Worm (Caenorhabditis elegans) whole organism, mixed stage, embryonic: ENCODE measurements around the gene zmp-3.
"Not testable (repeated sequence)": the region's sequence is repeated elsewhere in the genome, so short reads cannot be mapped to it uniquely, and the experiment has no call there.

ENCODE experiments used
- bed-3 ChIP-seq: fragments of 200-800 bp; sonication (Bioruptor generic); optimal IDR thresholded peaks from 3 replicates; lab custom pipeline; 2018; ENCODE audit warnings: mild to moderate bottlenecking, missing genetic modification characterization, moderate library complexity, missing compliant biosample characterization
- blmp-1 ChIP-seq: fragments of 150-350 bp; optimal IDR thresholded peaks from 2 replicates; lab custom pipeline; 2014; ENCODE audit warnings: missing biosample characterization, missing genetic modification characterization
- ceh-43 ChIP-seq: fragments of 200-800 bp; sonication (Bioruptor generic); optimal IDR thresholded peaks from 2 replicates; lab custom pipeline; 2018; ENCODE audit warnings: mild to moderate bottlenecking, missing genetic modification characterization, moderate library complexity, missing compliant biosample characterization
- ces-1 ChIP-seq: fragments of 150-350 bp; optimal IDR thresholded peaks from 2 replicates; lab custom pipeline; 2014; ENCODE audit warnings: missing biosample characterization, missing genetic modification reagents, missing genetic modification characterization
- drap-1 ChIP-seq: fragments of 200-800 bp; sonication (Bioruptor generic); optimal IDR thresholded peaks from 3 replicates; lab custom pipeline; 2018; ENCODE audit warnings: mild to moderate bottlenecking, missing genetic modification characterization, missing compliant biosample characterization
- elt-1 ChIP-seq: sonication (generic microtip); optimal IDR thresholded peaks from 2 replicates; lab custom pipeline; 2017; ENCODE audit warnings: missing genetic modification characterization, mild to moderate bottlenecking, missing compliant biosample characterization, antibody characterized with exemption, moderate library complexity, borderline replicate concordance; ENCODE audit not compliant: insufficient read depth
- elt-3 ChIP-seq: fragments of 150-350 bp; optimal IDR thresholded peaks from 2 replicates; lab custom pipeline; 2014; ENCODE audit warnings: missing biosample characterization, missing genetic modification characterization
- flh-1 ChIP-seq: fragments of 200-800 bp; sonication (Bioruptor generic); optimal IDR thresholded peaks from 2 replicates; lab custom pipeline; 2018; ENCODE audit warnings: mild to moderate bottlenecking, missing genetic modification characterization, moderate library complexity, missing compliant biosample characterization
- ham-2 ChIP-seq: fragments of 200-800 bp; sonication (Bioruptor generic); optimal IDR thresholded peaks from 2 replicates; lab custom pipeline; 2018; ENCODE audit warnings: mild to moderate bottlenecking, missing genetic modification characterization, missing compliant biosample characterization
- hlh-1 ChIP-seq: fragments of 150-350 bp; optimal IDR thresholded peaks from 2 replicates; lab custom pipeline; 2014; ENCODE audit warnings: missing biosample characterization, missing genetic modification reagents, missing genetic modification characterization
- lin-13 ChIP-seq: fragments of 150-350 bp; optimal IDR thresholded peaks from 2 replicates; lab custom pipeline; 2014; ENCODE audit warnings: missing biosample characterization, missing genetic modification characterization
- lin-32 ChIP-seq: fragments of 200-800 bp; sonication (Bioruptor generic); optimal IDR thresholded peaks from 2 replicates; lab custom pipeline; 2018; ENCODE audit warnings: mild to moderate bottlenecking, missing genetic modification characterization, missing compliant biosample characterization
- lsy-2 ChIP-seq: fragments of 150-350 bp; optimal IDR thresholded peaks from 2 replicates; lab custom pipeline; 2014; ENCODE audit warnings: missing biosample characterization, missing genetic modification characterization
- mab-5 ChIP-seq: fragments of 150-350 bp; optimal IDR thresholded peaks from 2 replicates; lab custom pipeline; 2014; ENCODE audit warnings: missing biosample characterization, missing genetic modification characterization
- mep-1 ChIP-seq: fragments of 150-350 bp; optimal IDR thresholded peaks from 2 replicates; lab custom pipeline; 2017; ENCODE audit warnings: missing biosample characterization, missing genetic modification reagents, missing genetic modification characterization, inconsistent platforms
- mls-2 ChIP-seq: sonication (generic microtip); optimal IDR thresholded peaks from 2 replicates; lab custom pipeline; 2016; ENCODE audit warnings: mild to moderate bottlenecking, missing genetic modification characterization, moderate library complexity, missing compliant biosample characterization
- nhr-12 ChIP-seq: fragments of 150-350 bp; optimal IDR thresholded peaks from 2 replicates; lab custom pipeline; 2014; ENCODE audit warnings: missing biosample characterization, missing genetic modification characterization
- nhr-2 ChIP-seq: fragments of 150-350 bp; optimal IDR thresholded peaks from 2 replicates; lab custom pipeline; 2014; ENCODE audit warnings: missing biosample characterization, missing genetic modification characterization
- nhr-237 ChIP-seq: fragments of 150-350 bp; optimal IDR thresholded peaks from 2 replicates; lab custom pipeline; 2014; ENCODE audit warnings: missing biosample characterization, missing genetic modification characterization
- nhr-28 ChIP-seq: fragments of 150-350 bp; optimal IDR thresholded peaks from 2 replicates; lab custom pipeline; 2014; ENCODE audit warnings: missing biosample characterization, missing genetic modification characterization
- nhr-76 ChIP-seq: sonication (generic microtip); optimal IDR thresholded peaks from 2 replicates; lab custom pipeline; 2017; ENCODE audit warnings: missing biosample characterization, missing genetic modification characterization
- pha-4 ChIP-seq: fragments of 150-350 bp; optimal IDR thresholded peaks from 2 replicates; lab custom pipeline; 2018; ENCODE audit warnings: missing biosample characterization, missing genetic modification reagents, missing genetic modification characterization
- sem-2 ChIP-seq: fragments of 200-800 bp; sonication (Bioruptor generic); optimal IDR thresholded peaks from 2 replicates; lab custom pipeline; 2018; ENCODE audit warnings: mild to moderate bottlenecking, missing genetic modification characterization, missing compliant biosample characterization
- snpc-4 ChIP-seq: fragments of 150-350 bp; optimal IDR thresholded peaks from 2 replicates; lab custom pipeline; 2014; ENCODE audit warnings: missing biosample characterization, missing genetic modification characterization
- sptf-1 ChIP-seq: sonication (generic microtip); optimal IDR thresholded peaks from 2 replicates; lab custom pipeline; 2017; ENCODE audit warnings: mild to moderate bottlenecking, missing genetic modification characterization, moderate library complexity, missing compliant biosample characterization
- tbx-8 ChIP-seq: fragments of 200-800 bp; sonication (Bioruptor generic); optimal IDR thresholded peaks from 2 replicates; lab custom pipeline; 2018; ENCODE audit warnings: mild to moderate bottlenecking, missing genetic modification characterization, moderate library complexity, missing compliant biosample characterization
- unc-120 ChIP-seq: sonication (generic microtip); optimal IDR thresholded peaks from 2 replicates; lab custom pipeline; 2017; ENCODE audit warnings: missing genetic modification characterization, missing compliant biosample characterization; ENCODE audit not compliant: poor library complexity, severe bottlenecking
- unc-39 ChIP-seq: fragments of 150-350 bp; optimal IDR thresholded peaks from 2 replicates; lab custom pipeline; 2014; ENCODE audit warnings: missing biosample characterization, missing genetic modification characterization
- unc-62 ChIP-seq: fragments of 150-350 bp; optimal IDR thresholded peaks from 2 replicates; lab custom pipeline; 2014; ENCODE audit warnings: missing biosample characterization, missing genetic modification reagents, missing genetic modification characterization
- zip-8 ChIP-seq: fragments of 150-350 bp; optimal IDR thresholded peaks from 2 replicates; lab custom pipeline; 2014; ENCODE audit warnings: missing biosample characterization, missing genetic modification characterization
- ztf-11 ChIP-seq: fragments of 150-350 bp; optimal IDR thresholded peaks from 2 replicates; lab custom pipeline; 2014; ENCODE audit warnings: missing biosample characterization, missing genetic modification characterization

Gene zmp-3

DNA sequence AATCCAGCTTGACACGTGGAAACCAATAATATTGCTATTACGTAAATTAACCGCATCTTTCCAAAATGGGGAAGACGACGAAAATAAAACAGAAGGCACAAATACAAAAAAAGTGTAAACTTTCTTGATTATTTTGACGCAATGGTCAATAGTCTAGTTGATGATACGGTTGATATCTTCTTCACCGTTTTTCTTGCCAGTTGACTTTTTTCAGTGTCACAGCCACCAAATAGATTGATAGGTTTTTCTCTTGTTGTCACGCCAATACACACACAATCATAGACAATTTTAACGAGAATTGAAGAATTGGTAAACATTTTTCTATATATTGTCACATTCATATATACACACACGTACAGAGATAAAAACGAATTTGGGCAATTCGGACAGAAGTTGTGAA lies at the start of gene zmp-3:
TSS of gene zmp-3 (minus strand) at position 101 of the 400 bp plus-strand sequence.
- TF ChIP-seq nhr-2 (tag; lab: Kevin White, UChicago) = no peak
- no peak for TF ChIP-seq drap-1

DNA sequence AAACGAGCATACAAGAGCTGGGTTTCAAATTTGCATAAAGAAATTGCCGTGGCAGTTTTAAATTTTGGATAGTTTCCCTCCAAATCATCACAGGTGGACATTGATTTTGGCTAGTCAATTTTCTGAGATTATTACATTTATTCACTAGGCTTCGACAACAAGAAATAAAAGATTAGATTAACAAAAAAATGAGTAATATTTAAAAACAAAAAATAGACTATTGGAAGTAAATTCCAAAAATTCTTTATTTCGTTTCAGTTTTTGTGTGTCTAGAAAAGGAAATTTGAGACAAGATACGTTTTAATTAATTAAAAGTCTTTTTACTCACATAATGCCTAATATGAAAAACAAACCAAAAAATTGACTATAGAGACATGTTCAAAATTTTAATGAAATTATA lies 48.8 kb upstream of the zmp-3 start, which contains the start of gene srw-142:
TSS of gene srw-142 (minus strand) at position 101 of the 400 bp plus-strand sequence.
- no peak for TF ChIP-seq mab-5 (tag; lab: Kevin White, UChicago)
- no peak for TF ChIP-seq pha-4 (tag; lab: Kevin White, UChicago)
- TF ChIP-seq ztf-11 (tag; lab: Kevin White, UChicago) = no peak
- TF ChIP-seq nhr-237 = no peak
- TF ChIP-seq elt-1 (tag; lab: Kevin White, UChicago) = no peak
- no peak for TF ChIP-seq unc-120 (tag; lab: Kevin White, UChicago)
- no peak for TF ChIP-seq unc-39 (tag; lab: Kevin White, UChicago)
- no peak for TF ChIP-seq elt-3 (tag; lab: Kevin White, UChicago)
- no peak for TF ChIP-seq nhr-12 (tag; lab: Kevin White, UChicago)
- TF ChIP-seq nhr-28 (tag; lab: Kevin White, UChicago) = no peak
- TF ChIP-seq nhr-2 (tag; lab: Kevin White, UChicago) = no peak
- no peak for TF ChIP-seq nhr-76 (tag; lab: Kevin White, UChicago)
- no peak for TF ChIP-seq hlh-1
- no peak for TF ChIP-seq zip-8 (tag; lab: Kevin White, UChicago)
- TF ChIP-seq sptf-1 (tag; lab: Kevin White, UChicago) = no peak
- TF ChIP-seq, all 35 proteins: peak for 0

DNA sequence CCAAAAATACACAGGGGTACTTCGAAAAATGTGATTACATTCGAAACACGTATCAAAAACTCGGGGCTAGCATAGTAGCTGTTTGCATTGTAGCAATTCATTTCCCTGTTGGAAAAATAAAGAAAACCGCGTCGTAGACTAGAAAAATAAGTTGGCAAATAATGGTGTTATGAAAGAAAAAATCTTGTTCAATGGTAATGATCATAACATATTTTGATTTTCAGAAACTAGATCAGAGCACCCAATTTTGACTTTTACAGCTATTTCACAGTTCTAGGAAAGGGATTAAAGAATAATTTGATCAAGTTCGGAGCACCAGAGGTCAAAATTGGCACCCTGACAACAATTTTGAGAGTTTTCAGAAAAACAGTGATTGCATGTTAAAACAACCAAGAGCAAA lies 45.9 kb upstream of the zmp-3 start, which contains the start of gene srh-248:
TSS of gene srh-248 (minus strand) at position 101 of the 400 bp plus-strand sequence.
- not testable (repeated sequence) for TF ChIP-seq nhr-237; unc-120 (tag; lab: Kevin White, UChicago); ztf-11 (tag; lab: Kevin White, UChicago)

DNA sequence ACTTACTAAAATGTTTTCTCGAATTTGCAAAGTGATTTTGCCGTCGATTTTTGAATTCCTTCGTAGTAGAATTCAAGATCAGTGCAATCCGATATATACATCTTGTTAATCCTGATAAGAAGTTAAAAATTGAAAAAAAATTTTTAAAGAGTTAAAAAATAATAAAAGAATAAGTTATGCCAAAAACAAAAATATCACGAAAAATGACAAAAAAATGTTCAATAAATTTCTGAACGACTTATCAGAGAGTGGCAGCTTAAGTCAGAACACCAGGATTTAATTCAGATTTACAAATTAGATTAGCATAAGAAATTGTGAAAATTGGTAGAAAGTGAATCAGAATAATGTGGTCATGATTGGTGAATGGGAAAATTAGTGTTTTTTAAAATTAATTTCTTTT lies 42.7 kb upstream of the zmp-3 start, which contains the start of gene srw-122:
TSS of gene srw-122 (minus strand) at position 101 of the 400 bp plus-strand sequence.
- not testable (repeated sequence) for TF ChIP-seq sptf-1 (tag; lab: Kevin White, UChicago); lsy-2 (tag; lab: Kevin White, UChicago); hlh-1

DNA sequence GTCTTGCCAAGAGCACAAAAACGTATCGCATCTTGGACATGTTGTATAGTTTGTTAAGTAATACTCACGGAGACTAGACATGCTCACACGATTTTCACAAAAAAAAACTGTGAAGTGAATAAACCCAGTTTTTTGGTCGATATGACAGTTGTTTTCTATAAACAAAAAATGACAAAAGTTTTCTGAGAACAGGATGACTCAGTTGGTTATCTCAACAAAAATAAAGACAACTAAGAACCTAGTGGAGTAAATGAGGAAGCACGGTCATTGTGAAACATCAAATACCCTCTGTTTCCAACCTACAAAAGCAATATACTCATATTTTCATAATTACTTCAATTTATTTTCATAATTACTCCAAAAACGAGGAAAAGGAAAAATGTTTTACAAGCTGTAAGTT lies 36.2 kb upstream of the zmp-3 start, which contains the start of gene srh-87:
TSS of gene srh-87 (minus strand) at position 101 of the 400 bp plus-strand sequence.
- TF ChIP-seq nhr-28 (tag; lab: Kevin White, UChicago) = no peak
- TF ChIP-seq unc-120 (tag; lab: Kevin White, UChicago) = no peak
- no peak for TF ChIP-seq mab-5 (tag; lab: Kevin White, UChicago)
- no peak for TF ChIP-seq nhr-76 (tag; lab: Kevin White, UChicago)
- TF ChIP-seq nhr-12 (tag; lab: Kevin White, UChicago) = no peak
- TF ChIP-seq, all 35 proteins: peak for 0

DNA sequence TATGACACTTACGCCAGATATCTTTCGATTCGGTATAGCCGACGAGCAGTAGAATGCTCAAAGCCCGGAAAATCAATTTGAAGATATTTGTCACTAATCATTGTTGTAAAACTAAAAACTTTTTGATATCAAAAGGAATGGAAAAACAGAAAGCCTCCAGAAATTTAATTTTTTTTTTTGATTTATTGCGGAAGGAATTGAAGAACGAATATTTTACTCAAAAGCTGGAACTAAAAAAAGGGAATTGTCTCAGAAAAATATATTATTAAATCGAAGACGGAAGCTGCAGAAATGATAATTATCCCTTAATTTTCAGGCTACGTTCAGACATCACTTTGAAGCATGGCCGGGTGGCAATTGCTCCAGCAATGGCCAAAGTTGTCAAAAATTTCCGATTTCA lies 34.4 kb upstream of the zmp-3 start, which contains the start of gene srw-137:
TSS of gene srw-137 (minus strand) at position 101 of the 400 bp plus-strand sequence.
- TF ChIP-seq nhr-237 = no peak
- TF ChIP-seq sptf-1 (tag; lab: Kevin White, UChicago) = no peak
- TF ChIP-seq ztf-11 (tag; lab: Kevin White, UChicago) = no peak
- TF ChIP-seq drap-1 = no peak
- TF ChIP-seq unc-62 = no peak
- no peak for TF ChIP-seq lin-32 (GFP tag; lab: Kevin White, UChicago)
- no peak for TF ChIP-seq unc-39 (tag; lab: Kevin White, UChicago)
- TF ChIP-seq tbx-8 (GFP tag; lab: Kevin White, UChicago) = no peak
- no peak for TF ChIP-seq flh-1 (GFP tag; lab: Kevin White, UChicago)
- no peak for TF ChIP-seq mls-2
- TF ChIP-seq ceh-43 = no peak

DNA sequence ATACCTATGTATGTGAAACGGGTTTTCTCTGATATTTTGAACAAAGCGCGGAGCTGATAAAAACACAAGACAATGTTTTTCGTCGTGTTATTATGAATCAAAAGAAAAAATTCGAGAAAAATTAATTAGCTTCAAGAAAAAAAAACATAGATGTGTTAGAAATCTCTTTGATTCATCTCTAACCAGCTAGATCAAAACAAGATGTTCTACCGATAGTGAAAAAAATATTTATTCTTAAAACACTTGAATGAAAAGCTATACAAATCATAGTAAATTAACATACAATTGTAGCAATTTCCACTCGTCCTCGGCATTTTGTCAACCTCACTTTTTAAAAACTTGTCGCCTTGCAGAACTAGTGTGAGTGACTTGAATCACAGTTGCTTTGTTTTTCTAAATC lies 32.8 kb upstream of the zmp-3 start:
- TF ChIP-seq lin-13 (tag; lab: Kevin White, UChicago) (no peak), nhr-12 (tag; lab: Kevin White, UChicago) (no peak), elt-1 (tag; lab: Kevin White, UChicago) (no peak), ces-1 (GFP tag; lab: Kevin White, UChicago) (no peak), nhr-28 (tag; lab: Kevin White, UChicago) (no peak), zip-8 (tag; lab: Kevin White, UChicago) (no peak), unc-62 (no peak), drap-1 (no peak), mls-2 (no peak), elt-3 (tag; lab: Kevin White, UChicago) (no peak), bed-3 (GFP tag; lab: Kevin White, UChicago) (no peak), ham-2 (GFP tag; lab: Kevin White, UChicago) (no peak), snpc-4 (tag; lab: Kevin White, UChicago) (no peak), mep-1 (tag; lab: Kevin White, UChicago) (no peak), nhr-2 (tag; lab: Kevin White, UChicago) (no peak), ceh-43 (no peak), sem-2 (GFP tag; lab: Kevin White, UChicago) (no peak), blmp-1 (tag; lab: Kevin White, UChicago) (no peak)
